Fruit fly (Drosophila melanogaster) whole organism, wandering third instar larva: ENCODE measurements around the gene Sh.

Experiments
- Abd-B ChIP-seq: fragments of >200 bp; optimal IDR thresholded peaks from 2 replicates; lab custom pipeline; 2017; ENCODE audit warnings: missing biosample characterization, missing genetic modification characterization
- Dfd ChIP-seq: fragments of >200 bp; optimal IDR thresholded peaks from 2 replicates; lab custom pipeline; 2017; ENCODE audit warnings: missing biosample characterization, missing genetic modification characterization
- Dif ChIP-seq: fragments of 200-275, 200-300 bp; sonication (Bioruptor generic); optimal IDR thresholded peaks from 2 replicates; lab custom pipeline; 2018; ENCODE audit warnings: missing biosample characterization, missing genetic modification characterization; ENCODE audit not compliant: partially characterized antibody
- Hnf4 ChIP-seq: fragments of 200-800 bp; sonication (Bioruptor generic); optimal IDR thresholded peaks from 2 replicates; lab custom pipeline; 2016; ENCODE audit warnings: missing biosample characterization, mild to moderate bottlenecking, missing genetic modification characterization
- Hr78 ChIP-seq: fragments of >200 bp; optimal IDR thresholded peaks from 2 replicates; lab custom pipeline; 2017; ENCODE audit warnings: missing biosample characterization, missing genetic modification characterization
- Jra ChIP-seq: sonication (Bioruptor generic); optimal IDR thresholded peaks from 2 replicates; lab custom pipeline; 2016; ENCODE audit warnings: missing biosample characterization, missing genetic modification characterization
- Sp1 ChIP-seq: fragments of 200-800 bp; sonication (Bioruptor generic); optimal IDR thresholded peaks from 3 replicates; lab custom pipeline; 2019; ENCODE audit warnings: missing biosample characterization, mild to moderate bottlenecking, missing genetic modification characterization, moderate library complexity
- dl ChIP-seq, 2 experiments: fragments of 175-275, 200-275 bp in 1 of 2; fragments of 200-275 bp in 1 of 2; sonication (Bioruptor generic); optimal IDR thresholded peaks; lab custom pipeline; 2018; ENCODE audit warnings: mild to moderate bottlenecking in 2 of 2, missing biosample characterization in 2 of 2, missing genetic modification characterization in 2 of 2, moderate library complexity in 2 of 2; ENCODE audit not compliant: partially characterized antibody in 2 of 2, insufficient read depth in 1 of 2
- pan ChIP-seq: fragments of >200 bp; optimal IDR thresholded peaks from 2 replicates; lab custom pipeline; 2017
- usp ChIP-seq: fragments of >200 bp; optimal IDR thresholded peaks from 2 replicates; lab custom pipeline; 2017; ENCODE audit warnings: missing biosample characterization, missing genetic modification characterization

DNA sequence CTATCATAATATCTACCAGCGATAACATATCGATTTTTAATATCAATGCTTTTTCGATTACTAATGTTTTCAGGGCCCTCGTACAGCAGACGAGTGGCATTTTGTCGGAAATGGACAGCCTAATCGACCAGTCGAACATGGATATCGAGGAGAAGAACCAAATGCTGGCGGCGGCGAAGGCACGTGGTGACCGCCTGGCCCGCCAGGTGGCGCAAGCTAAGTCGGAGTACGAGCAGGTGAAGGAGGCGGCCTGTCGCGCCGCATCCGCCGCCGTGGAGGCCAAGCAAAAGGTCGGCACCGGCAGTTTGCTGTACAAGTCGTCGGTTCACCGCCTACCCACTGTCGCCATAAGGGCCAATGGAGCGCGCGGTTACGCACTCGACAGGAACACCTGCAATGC lies 178.5 kb downstream of the Sh start:
- no peak for TF ChIP-seq usp (GFP tag; lab: Kevin White, UChicago)
- no peak for TF ChIP-seq Dfd (GFP tag; lab: Kevin White, UChicago)
- TF ChIP-seq Abd-B (GFP tag; lab: Kevin White, UChicago): no peak
- no peak for TF ChIP-seq Sp1 (GFP tag; lab: Kevin White, UChicago)
- TF ChIP-seq pan (lab: Kevin White, UChicago): no peak
- TF ChIP-seq dl (GFP tag; optimal IDR thresholded peaks at IDR 0.05; lab: Kevin White, UChicago; ENCODE audit: insufficient read depth in 1 of 2, partially characterized antibody in 2 of 2): no peak
- no peak for TF ChIP-seq Dif
- TF ChIP-seq Hnf4 (GFP tag; lab: Kevin White, UChicago): no peak
- TF ChIP-seq Hr78 (GFP tag; lab: Kevin White, UChicago): no peak
- TF ChIP-seq Jra (GFP tag; lab: Kevin White, UChicago): no peak
